Worm (Caenorhabditis elegans) whole organism, L4/young adult: ENCODE results near the gene farl-11.

Experiments
- W03F9.2 ChIP-seq: fragments of 150-350 bp; optimal IDR thresholded peaks from 2 replicates; lab custom pipeline; 2014; ENCODE audit warnings: missing biosample characterization, missing genetic modification characterization
- dao-5 ChIP-seq: sonication (generic microtip); optimal IDR thresholded peaks from 2 replicates; lab custom pipeline; 2016; ENCODE audit warnings: missing genotype, missing genetic modification characterization, moderate library complexity, missing compliant biosample characterization
- him-1 ChIP-seq: sonication (generic microtip); optimal IDR thresholded peaks from 2 replicates; lab custom pipeline; 2016; ENCODE audit warnings: missing genotype, missing genetic modification reagents, missing genetic modification characterization, missing compliant biosample characterization

The farl-11 gene

ce11 chrII:7057860-7058259 lies 47.0 kb downstream of the farl-11 start, which contains the start of gene cth-2:
Gene cth-2 (minus strand): TSS chrII:7057960.
- TF ChIP-seq him-1 (tag; lab: Kevin White, UChicago): no peak
- no peak for TF ChIP-seq W03F9.2 (tag; lab: Kevin White, UChicago)
- no peak for TF ChIP-seq dao-5

- TF ChIP-seq W03F9.2 (tag; lab: Kevin White, UChicago): no peak
- TF ChIP-seq dao-5: no peak
- no peak for TF ChIP-seq him-1 (tag; lab: Kevin White, UChicago)
Measured at ce11 chrII:7056328-7056727, 48.5 kb downstream of the farl-11 start.

ce11 chrII:7054987-7055386 lies 49.8 kb downstream of the farl-11 start, which contains the start of gene ZK1127.3:
Gene ZK1127.3 (plus strand): TSS chrII:7055287.
- no peak for TF ChIP-seq him-1 (tag; lab: Kevin White, UChicago)
- TF ChIP-seq W03F9.2 (tag; lab: Kevin White, UChicago): no peak
- no peak for TF ChIP-seq dao-5

- TF ChIP-seq W03F9.2 (tag; lab: Kevin White, UChicago): no peak
- TF ChIP-seq him-1 (tag; lab: Kevin White, UChicago): no peak
- no peak for TF ChIP-seq dao-5
Measured at ce11 chrII:7053649-7054048, 51.2 kb downstream of the farl-11 start, which contains the start of gene ZK1127.4. Gene ZK1127.4 (plus strand): TSS chrII:7053949.

ce11 chrII:7053001-7053400 lies 51.8 kb downstream of the farl-11 start, which contains the start of gene ZK1127.13:
Gene ZK1127.13 (plus strand): TSS chrII:7053301.
- no peak for TF ChIP-seq him-1 (tag; lab: Kevin White, UChicago)
- TF ChIP-seq W03F9.2 (tag; lab: Kevin White, UChicago): no peak
- TF ChIP-seq dao-5: no peak

- no peak for TF ChIP-seq him-1 (tag; lab: Kevin White, UChicago)
- no peak for TF ChIP-seq dao-5
- TF ChIP-seq W03F9.2 (tag; lab: Kevin White, UChicago): no peak
Measured at ce11 chrII:7051778-7052177, 53.1 kb downstream of the farl-11 start, which contains the start of gene ZK1127.12. Gene ZK1127.12 (plus strand): TSS chrII:7052078.
